Fruit fly (Drosophila melanogaster) whole organism, embryonic: ENCODE measurements around the gene ry.

Source experiments
- Antp ChIP-seq: fragments of 200-800 bp; sonication (Bioruptor generic); optimal IDR thresholded peaks from 3 replicates; lab custom pipeline; 2016; ENCODE audit warnings: missing biosample characterization, missing genetic modification characterization
- B-H1 ChIP-seq: fragments of 200-800 bp; sonication (Bioruptor generic); IDR thresholded peaks from 3 replicates; pipeline ENCODE4 v1.3.6; 2022; ENCODE audit warnings: missing biosample characterization, missing genetic modification characterization
- Blimp-1 ChIP-seq: fragments of 200-800 bp; sonication (Bioruptor generic); optimal IDR thresholded peaks from 3 replicates; lab custom pipeline; 2018; ENCODE audit warnings: missing biosample characterization, missing genetic modification characterization, mild to moderate bottlenecking, moderate library complexity, missing genetic modification reagents
- Bteb2 ChIP-seq: fragments of 200-800 bp; sonication (Bioruptor generic); optimal IDR thresholded peaks from 2 replicates; lab custom pipeline; 2016; ENCODE audit warnings: missing biosample characterization, missing genetic modification characterization
- CG10462 ChIP-seq: fragments of 200-800 bp; sonication (Bioruptor generic); optimal IDR thresholded peaks from 2 replicates; lab custom pipeline; 2016; ENCODE audit warnings: missing biosample characterization, missing genetic modification characterization
- CG10959 ChIP-seq: fragments of 200-800 bp; sonication (Bioruptor generic); IDR thresholded peaks from 2 replicates; pipeline ENCODE4 v1.3.6; 2022; ENCODE audit warnings: missing biosample characterization, missing genetic modification characterization
- CG10979 ChIP-seq: fragments of 200-800 bp; sonication (Bioruptor generic); optimal IDR thresholded peaks from 2 replicates; lab custom pipeline; 2018; ENCODE audit warnings: missing biosample characterization, mild to moderate bottlenecking, missing genetic modification characterization, moderate library complexity
- CG12071 ChIP-seq: fragments of 200-800 bp; sonication (Bioruptor generic); optimal IDR thresholded peaks from 3 replicates; lab custom pipeline; 2018; ENCODE audit warnings: missing biosample characterization, mild to moderate bottlenecking, missing genetic modification characterization
- CG13296 ChIP-seq: fragments of 200-800 bp; sonication (Bioruptor generic); optimal IDR thresholded peaks from 3 replicates; lab custom pipeline; 2018; ENCODE audit warnings: missing biosample characterization, mild to moderate bottlenecking, missing genetic modification characterization
- CG15011 ChIP-seq: fragments of 200-800 bp; sonication (Bioruptor generic); optimal IDR thresholded peaks from 3 replicates; lab custom pipeline; 2018; ENCODE audit warnings: missing biosample characterization, mild to moderate bottlenecking, missing genetic modification characterization
- CG16863 ChIP-seq: fragments of 200-800 bp; sonication (Bioruptor generic); optimal IDR thresholded peaks from 3 replicates; lab custom pipeline; 2016; ENCODE audit warnings: missing biosample characterization, missing genetic modification characterization
- CG17802 ChIP-seq: fragments of 200-800 bp; sonication (Bioruptor generic); optimal IDR thresholded peaks from 2 replicates; lab custom pipeline; 2018; ENCODE audit warnings: missing biosample characterization, mild to moderate bottlenecking, missing genetic modification characterization, moderate library complexity
- CG18476 ChIP-seq: fragments of 200-800 bp; sonication (Bioruptor generic); optimal IDR thresholded peaks from 2 replicates; lab custom pipeline; 2016; ENCODE audit warnings: missing biosample characterization, mild to moderate bottlenecking, missing genetic modification characterization
- CG2116 ChIP-seq: fragments of 200-800 bp; sonication (Bioruptor generic); optimal IDR thresholded peaks from 3 replicates; lab custom pipeline; 2018; ENCODE audit warnings: missing biosample characterization, mild to moderate bottlenecking, missing genetic modification characterization
- CG30431 ChIP-seq: fragments of 200-800 bp; sonication (Bioruptor generic); optimal IDR thresholded peaks from 2 replicates; lab custom pipeline; 2017; ENCODE audit warnings: missing biosample characterization, missing genetic modification characterization
- CG4360 ChIP-seq: fragments of 200-800 bp; sonication (Bioruptor generic); IDR thresholded peaks from 2 replicates; pipeline ENCODE4 v1.3.6; 2022; ENCODE audit warnings: missing biosample characterization, missing genetic modification characterization
- CG5953 ChIP-seq: fragments of 200-800 bp; sonication (Bioruptor generic); IDR thresholded peaks from 2 replicates; pipeline ENCODE4 v1.3.6; 2022; ENCODE audit warnings: missing biosample characterization, missing genetic modification characterization
- CG8359 ChIP-seq: fragments of 200-800 bp; sonication (Bioruptor generic); optimal IDR thresholded peaks from 2 replicates; lab custom pipeline; 2017; ENCODE audit warnings: missing biosample characterization, mild to moderate bottlenecking, missing genetic modification characterization, borderline replicate concordance
- CG9437 ChIP-seq: fragments of 200-800 bp; sonication (Bioruptor generic); optimal IDR thresholded peaks from 2 replicates; lab custom pipeline; 2018; ENCODE audit warnings: missing biosample characterization, mild to moderate bottlenecking, missing genetic modification characterization
- CHES-1-like ChIP-seq: fragments of 200-800 bp; sonication (Bioruptor generic); optimal IDR thresholded peaks from 2 replicates; lab custom pipeline; 2016; ENCODE audit warnings: missing biosample characterization, missing genetic modification characterization
- CoRest ChIP-seq: fragments of 200-800 bp; sonication (Bioruptor generic); optimal IDR thresholded peaks from 3 replicates; lab custom pipeline; 2018; ENCODE audit warnings: missing biosample characterization, mild to moderate bottlenecking, missing genetic modification characterization, moderate library complexity
- Dek ChIP-seq: fragments of 200-800 bp; sonication (Bioruptor generic); optimal IDR thresholded peaks from 3 replicates; lab custom pipeline; 2019; ENCODE audit warnings: missing biosample characterization, mild to moderate bottlenecking, missing genetic modification characterization, moderate library complexity
- E2f2 ChIP-seq: fragments of 200-800 bp; sonication (Bioruptor generic); IDR thresholded peaks from 2 replicates; pipeline ENCODE4 v1.3.6; 2022; ENCODE audit warnings: missing biosample characterization, missing genetic modification characterization
- Fer1 ChIP-seq: fragments of 200-800 bp; sonication (Bioruptor generic); optimal IDR thresholded peaks from 2 replicates; lab custom pipeline; 2017; ENCODE audit warnings: missing biosample characterization, mild to moderate bottlenecking, missing genetic modification characterization
- Hr51 ChIP-seq, 2 experiments: fragments of 200-800 bp; sonication (Bioruptor generic); optimal IDR thresholded peaks; 2 replicates in 1 of 2; 3 replicates in 1 of 2; lab custom pipeline; 2016 to 2018; ENCODE audit warnings: missing biosample characterization in 2 of 2, missing genetic modification characterization in 2 of 2, mild to moderate bottlenecking in 1 of 2, moderate library complexity in 1 of 2
- Lhr ChIP-seq: fragments of 200-800 bp; sonication (Bioruptor generic); optimal IDR thresholded peaks from 3 replicates; lab custom pipeline; 2017; ENCODE audit warnings: mild to moderate bottlenecking, missing biosample characterization, missing genetic modification reagents, missing genetic modification characterization
- Pdp1 ChIP-seq, 2 experiments: fragments of 200-800 bp; sonication (Bioruptor generic); optimal IDR thresholded peaks; 3 replicates each; lab custom pipeline; 2016; ENCODE audit warnings: missing biosample characterization in 2 of 2, missing genetic modification characterization in 2 of 2, mild to moderate bottlenecking in 1 of 2, moderate library complexity in 1 of 2
- Taf1 ChIP-seq: fragments of 200-800 bp; sonication (Bioruptor generic); IDR thresholded peaks from 2 replicates; pipeline ENCODE4 v1.3.6; 2022; ENCODE audit warnings: missing biosample characterization, missing genetic modification characterization
- Usf ChIP-seq: fragments of 200-800 bp; sonication (Bioruptor generic); optimal IDR thresholded peaks from 2 replicates; lab custom pipeline; 2017; ENCODE audit warnings: missing genotype, missing biosample characterization, missing genetic modification characterization
- ap ChIP-seq: fragments of 200-800 bp; sonication (Bioruptor generic); IDR thresholded peaks from 2 replicates; pipeline ENCODE4 v1.3.6; 2022; ENCODE audit warnings: missing biosample characterization, missing genetic modification characterization
- bbx ChIP-seq: fragments of 200-800 bp; sonication (Bioruptor generic); IDR thresholded peaks from 2 replicates; pipeline ENCODE4 v1.3.6; 2022; ENCODE audit warnings: missing biosample characterization, missing genetic modification characterization; ENCODE audit not compliant: partially characterized antibody
- bsh ChIP-seq, 2 experiments: fragments of 200-800 bp; sonication (Bioruptor generic); optimal IDR thresholded peaks; 2 replicates each; lab custom pipeline; 2017 to 2018; ENCODE audit warnings: mild to moderate bottlenecking in 2 of 2, missing biosample characterization in 2 of 2, missing genetic modification characterization in 2 of 2, moderate library complexity in 1 of 2
- cad ChIP-seq: fragments of >200 bp; optimal IDR thresholded peaks from 2 replicates; lab custom pipeline; 2017; ENCODE audit warnings: missing biosample characterization, missing genetic modification characterization
- chinmo ChIP-seq: fragments of 200-800 bp; sonication (Bioruptor generic); IDR thresholded peaks from 4 replicates; pipeline ENCODE4 v1.3.6; 2022; ENCODE audit warnings: missing biosample characterization, missing genetic modification characterization; ENCODE audit not compliant: partially characterized antibody
- dati ChIP-seq: fragments of 200-800 bp; sonication (Bioruptor generic); IDR thresholded peaks from 2 replicates; pipeline ENCODE4 v1.3.6; 2022; ENCODE audit warnings: missing biosample characterization, missing genetic modification characterization
- jing ChIP-seq: fragments of 200-800 bp; sonication (Bioruptor generic); optimal IDR thresholded peaks from 2 replicates; lab custom pipeline; 2018; ENCODE audit warnings: missing biosample characterization, mild to moderate bottlenecking, missing genetic modification characterization
- lov ChIP-seq, 2 experiments: fragments of 200-800 bp in 1 of 2; fragments of >200 bp in 1 of 2; sonication (Bioruptor generic) in 1 of 2; IDR thresholded peaks in 1 of 2; optimal IDR thresholded peaks in 1 of 2; 2 replicates in 1 of 2; 3 replicates in 1 of 2; pipeline versions ENCODE4 v1.3.6 to Lab custom; 2017 to 2022; ENCODE audit warnings: missing biosample characterization in 1 of 2, missing genetic modification characterization in 1 of 2
- mirr ChIP-seq: fragments of 200-800 bp; sonication (Bioruptor generic); optimal IDR thresholded peaks from 3 replicates; lab custom pipeline; 2018; ENCODE audit warnings: missing biosample characterization, mild to moderate bottlenecking, missing genetic modification characterization
- odd ChIP-seq: fragments of 200-800 bp; sonication (Bioruptor generic); optimal IDR thresholded peaks from 2 replicates; lab custom pipeline; 2017; ENCODE audit warnings: missing biosample characterization, mild to moderate bottlenecking, missing genetic modification characterization
- otp ChIP-seq: fragments of 200-800 bp; sonication (Bioruptor generic); IDR thresholded peaks from 3 replicates; pipeline ENCODE4, ENCODE4 v1.3.6; 2022; ENCODE audit warnings: missing biosample characterization, missing genetic modification characterization
- phol ChIP-seq: fragments of 200-800 bp; sonication (Bioruptor generic); optimal IDR thresholded peaks from 3 replicates; lab custom pipeline; 2018; ENCODE audit warnings: missing biosample characterization, mild to moderate bottlenecking, missing genetic modification characterization, moderate library complexity
- pros ChIP-seq: fragments of 200-800 bp; sonication (Bioruptor generic); optimal IDR thresholded peaks from 3 replicates; lab custom pipeline; 2019; ENCODE audit warnings: missing biosample characterization, mild to moderate bottlenecking, missing genetic modification characterization, moderate library complexity
- row ChIP-seq: fragments of 200-800 bp; sonication (Bioruptor generic); IDR thresholded peaks from 3 replicates; pipeline ENCODE4 v1.3.6; 2022; ENCODE audit warnings: missing biosample characterization, missing genetic modification characterization
- scrt ChIP-seq: fragments of 200-800 bp; sonication (Bioruptor generic); optimal IDR thresholded peaks from 2 replicates; lab custom pipeline; 2018; ENCODE audit warnings: missing biosample characterization, mild to moderate bottlenecking, missing genetic modification characterization, moderate library complexity
- sr ChIP-seq: fragments of 200-800 bp; sonication (Bioruptor generic); IDR thresholded peaks from 3 replicates; pipeline ENCODE4 v1.3.6; 2022; ENCODE audit warnings: missing biosample characterization, missing genetic modification characterization
- yki ChIP-seq: fragments of >200 bp; optimal IDR thresholded peaks from 3 replicates; lab custom pipeline; 2018
- zfh1 ChIP-seq: fragments of 200-800 bp; sonication (Bioruptor generic); IDR thresholded peaks from 3 replicates; pipeline ENCODE4 v1.3.6; 2022; ENCODE audit warnings: missing biosample characterization, missing genetic modification characterization
- zfh2 ChIP-seq: fragments of 200-800 bp; sonication (Bioruptor generic); optimal IDR thresholded peaks from 2 replicates; lab custom pipeline; 2016; ENCODE audit warnings: missing biosample characterization, missing genetic modification characterization

Gene ry

DNA sequence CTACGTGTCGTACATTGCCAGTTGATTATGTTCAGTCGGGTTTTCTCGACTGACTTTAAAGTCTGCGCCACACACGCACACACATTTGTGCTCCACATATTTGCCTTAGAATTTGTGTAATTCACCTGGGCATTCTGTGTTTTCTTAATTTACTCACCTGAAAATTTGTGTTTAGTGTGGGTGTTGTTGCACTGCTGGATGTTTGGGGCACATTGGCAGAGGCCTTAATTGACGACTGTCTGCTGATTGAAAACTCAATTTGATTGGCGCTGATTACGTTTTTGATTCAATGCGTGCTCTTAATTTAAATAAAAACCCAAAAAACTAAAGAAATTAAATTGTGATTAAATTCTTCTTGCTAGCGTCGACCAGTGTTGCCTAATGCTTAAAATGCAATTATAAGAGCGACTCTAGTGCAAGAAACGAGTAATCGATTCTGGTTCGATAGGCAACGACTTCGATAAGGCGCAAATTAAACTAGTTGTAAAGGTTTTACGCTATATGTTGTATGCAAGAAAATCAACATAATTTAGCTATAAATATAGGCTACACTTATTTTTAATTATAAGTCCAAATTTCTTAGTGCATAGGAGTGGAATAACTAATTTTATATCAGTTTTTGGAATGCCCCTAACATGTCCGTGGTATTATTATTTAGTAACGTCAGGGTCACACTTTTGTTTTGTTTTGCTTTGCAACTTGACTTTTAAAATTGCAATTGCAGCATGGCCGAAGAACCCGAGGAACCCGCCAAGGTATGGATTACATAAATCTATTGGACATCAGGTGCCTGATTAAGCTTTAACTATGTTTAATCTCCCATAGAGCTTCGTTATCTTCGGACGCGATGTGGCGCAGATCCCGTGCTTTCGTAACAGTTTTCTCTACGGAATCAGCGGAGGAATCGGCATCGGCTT lies 1.8 kb upstream of the ry start, which contains the start of the genes CG46281 and CG46280 (continued):
- no peak for TF ChIP-seq pros (GFP tag; lab: Kevin White, UChicago)
- peak; percentile 76 for TF ChIP-seq CHES-1-like
- no peak for TF ChIP-seq lov (optimal IDR thresholded peaks at IDR 0.05; lab: Kevin White, UChicago)
- TF ChIP-seq lov (GFP tag; IDR thresholded peaks at IDR 0.05; lab: Robert Waterston, UW): no peak
- TF ChIP-seq scrt (GFP tag; lab: Kevin White, UChicago): no peak
- no peak for TF ChIP-seq CG4360 (GFP tag; lab: Robert Waterston, UW)
- peak; percentile 31 to 78 for TF ChIP-seq Pdp1 (GFP tag; optimal IDR thresholded peaks at IDR 0.05; lab: Kevin White, UChicago)
- TF ChIP-seq Bteb2 (GFP tag; lab: Kevin White, UChicago): peak; percentile 54
- no peak for TF ChIP-seq CG30431 (GFP tag; lab: Kevin White, UChicago)
- TF ChIP-seq zfh2 (GFP tag; lab: Kevin White, UChicago): peak; percentile 33
- TF ChIP-seq Usf (GFP tag; lab: Kevin White, UChicago): no peak
- peak in 1 of 2 experiments; percentile 11 for TF ChIP-seq Hr51 (GFP tag; optimal IDR thresholded peaks at IDR 0.05; lab: Kevin White, UChicago)
- TF ChIP-seq bbx (GFP tag; lab: Robert Waterston, UW): no peak; the same call in 1 of the 2 replicates
- TF ChIP-seq ap (GFP tag; lab: Robert Waterston, UW): no peak
- TF ChIP-seq CG10959 (GFP tag; lab: Robert Waterston, UW): no peak
- no peak for TF ChIP-seq CG10979
- TF ChIP-seq sr: no peak
- no peak for TF ChIP-seq dati (GFP tag; lab: Robert Waterston, UW)
- no peak for TF ChIP-seq Lhr
- TF ChIP-seq CoRest (tag; lab: Kevin White, UChicago): no peak
- TF ChIP-seq mirr (GFP tag; lab: Kevin White, UChicago): no peak
- no peak for TF ChIP-seq CG12071 (GFP tag; lab: Kevin White, UChicago)
- TF ChIP-seq CG5953 (GFP tag; lab: Robert Waterston, UW): no peak
- no peak for TF ChIP-seq B-H1 (GFP tag; lab: Robert Waterston, UW)
- no peak for TF ChIP-seq yki (lab: Kevin White, UChicago)
- TF ChIP-seq CG8359: no peak
- TF ChIP-seq bsh (GFP tag; optimal IDR thresholded peaks at IDR 0.05; lab: Kevin White, UChicago): no peak
- no peak for TF ChIP-seq phol
- TF ChIP-seq CG2116 (GFP tag; lab: Kevin White, UChicago): peak; percentile 95
- no peak for TF ChIP-seq odd (GFP tag; lab: Kevin White, UChicago)
- no peak for TF ChIP-seq jing
- TF ChIP-seq CG13296 (GFP tag; lab: Kevin White, UChicago): no peak
- TF ChIP-seq Blimp-1 (GFP tag; lab: Kevin White, UChicago): no peak
- TF ChIP-seq CG15011 (GFP tag; lab: Kevin White, UChicago): no peak
- no peak for TF ChIP-seq Dek
- no peak for TF ChIP-seq cad (GFP tag; lab: Kevin White, UChicago)
- no peak for TF ChIP-seq CG17802 (tag; lab: Kevin White, UChicago)
- TF ChIP-seq CG9437: peak; percentile 6
- TF ChIP-seq Taf1: no peak
- TF ChIP-seq Fer1: peak; percentile 20
- TF ChIP-seq chinmo: no peak
- TF ChIP-seq zfh1 (GFP tag; lab: Robert Waterston, UW): no peak; the same call in 2 of the 3 replicates
- peak; percentile 11 for TF ChIP-seq Antp (GFP tag; lab: Kevin White, UChicago)
- peak; percentile 22 for TF ChIP-seq CG16863
- no peak for TF ChIP-seq CG18476 (GFP tag; lab: Kevin White, UChicago)
- TF ChIP-seq E2f2: peak; percentile 70
- TF ChIP-seq otp: no peak
- TF ChIP-seq CG10462: no peak
- peak; percentile 69 for TF ChIP-seq row (GFP tag; lab: Robert Waterston, UW)
